Fruit fly (Drosophila melanogaster): ENCODE measurements around the gene CG34124.
A peak's percentile ranks its signal among the peaks of the same experiment; 100 is the strongest.

CG34124 gene

DNA sequence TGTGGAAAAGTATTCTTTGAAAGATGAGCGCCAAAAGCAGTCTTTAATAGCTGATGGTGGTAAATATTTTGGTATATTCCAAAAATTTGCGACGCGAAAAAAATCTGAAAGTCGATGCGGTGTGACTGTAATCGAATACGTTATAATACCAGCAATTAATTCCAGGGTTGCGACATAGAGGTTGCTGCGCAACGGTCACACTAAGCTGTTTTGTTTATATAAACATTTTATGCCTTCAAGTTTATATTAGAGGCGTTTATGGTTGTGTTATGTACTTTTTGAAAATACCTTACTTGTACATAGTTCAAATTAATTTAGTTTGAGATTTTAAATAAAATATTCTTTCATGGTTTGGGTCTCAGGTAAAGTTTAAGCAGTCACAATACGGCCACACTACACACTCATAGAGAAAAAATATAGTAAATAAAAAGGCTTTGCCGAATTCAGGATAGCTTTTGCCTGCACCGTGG is 13.2 kb downstream of the CG34124 start, which contains the start of gene CG14043 (continued):
- TF ChIP-seq cas (GFP tag; IDR thresholded peaks at IDR 0.05) (no peak), Ravus (GFP tag; IDR thresholded peaks at IDR 0.05) (no peak), CG14014 (GFP tag; IDR thresholded peaks at IDR 0.05) (no peak), CG8281 (tag; optimal IDR thresholded peaks at IDR 0.05) (no peak), pb (GFP tag; optimal IDR thresholded peaks at IDR 0.05) (no peak), chn (GFP tag; optimal IDR thresholded peaks at IDR 0.05) (peak; percentile 37), slbo (GFP tag; IDR thresholded peaks at IDR 0.05) (peak; percentile 59), sd (tag; optimal IDR thresholded peaks at IDR 0.05) (peak; percentile 71), CG6683 (GFP tag; optimal IDR thresholded peaks at IDR 0.05) (no peak), CG9437 (GFP tag; optimal IDR thresholded peaks at IDR 0.05) (no peak), CG10431 (GFP tag; optimal IDR thresholded peaks at IDR 0.05) (no peak), vnd (GFP tag; IDR thresholded peaks at IDR 0.05; ENCODE audit: partially characterized antibody) (no peak), CG4360 (GFP tag; IDR thresholded peaks at IDR 0.05) (no peak), repo (GFP tag; optimal IDR thresholded peaks at IDR 0.05) (no peak), ara (GFP tag; IDR thresholded peaks at IDR 0.05) (no peak), Hey (tag; optimal IDR thresholded peaks at IDR 0.05) (no peak), CG12942 (GFP tag; optimal IDR thresholded peaks at IDR 0.05) (no peak), CG10366 (GFP tag; IDR thresholded peaks at IDR 0.05) (no peak), insv (GFP tag; optimal IDR thresholded peaks at IDR 0.05) (peak in 1 of 2 experiments; percentile 19), chif (GFP tag; optimal IDR thresholded peaks at IDR 0.05) (peak in 1 of 2 experiments; percentile 33), CG17186 (GFP tag; optimal IDR thresholded peaks at IDR 0.05) (peak; percentile 62), maf-S (GFP tag; optimal IDR thresholded peaks at IDR 0.05) (no peak), CG10267 (tag; optimal IDR thresholded peaks at IDR 0.05) (peak; percentile 68), CG6272 (GFP tag; IDR thresholded peaks at IDR 0.05) (no peak), btn (GFP tag; optimal IDR thresholded peaks at IDR 0.05) (no peak), hth (optimal IDR thresholded peaks at IDR 0.05) (no peak), YL-1 (GFP tag; optimal IDR thresholded peaks at IDR 0.05) (peak; percentile 80), CG1602 (GFP tag; optimal IDR thresholded peaks at IDR 0.05) (peak; percentile 21), dmrt11E (tag; optimal IDR thresholded peaks at IDR 0.05) (no peak), CG3838 (GFP tag; optimal IDR thresholded peaks at IDR 0.05) (no peak), wor (GFP tag; IDR thresholded peaks at IDR 0.05) (no peak), cato (GFP tag; optimal IDR thresholded peaks at IDR 0.05; ENCODE audit: borderline replicate concordance) (no peak), stwl (tag; optimal IDR thresholded peaks at IDR 0.05) (peak; percentile 84), CG14965 (GFP tag; optimal IDR thresholded peaks at IDR 0.05; ENCODE audit: borderline replicate concordance) (no peak), CG12769 (tag; optimal IDR thresholded peaks at IDR 0.05) (no peak), Usf (GFP tag; optimal IDR thresholded peaks at IDR 0.05) (no peak), Dref (GFP tag; IDR thresholded peaks at IDR 0.05) (peak; percentile 36; the same call in 1 of the 2 replicates), B-H1 (GFP tag; IDR thresholded peaks at IDR 0.05) (no peak), Camta (GFP tag; optimal IDR thresholded peaks at IDR 0.05) (no peak), CG7963 (GFP tag; IDR thresholded peaks at IDR 0.05; ENCODE audit: partially characterized antibody) (no peak), CG11723 (GFP tag; optimal IDR thresholded peaks at IDR 0.05) (no peak), CG14710 (tag; optimal IDR thresholded peaks at IDR 0.05) (peak; percentile 86), ro (GFP tag; IDR thresholded peaks at IDR 0.05) (no peak), Neu2 (GFP tag; optimal IDR thresholded peaks at IDR 0.05; ENCODE audit: borderline replicate concordance) (peak; percentile 4), hbn (GFP tag; IDR thresholded peaks at IDR 0.05; ENCODE audit: partially characterized antibody) (peak; percentile 38; the same call in 1 of the 2 replicates), CG17361 (GFP tag; IDR thresholded peaks at IDR 0.05) (peak; percentile 8; the same call in 1 of the 3 replicates), CG9876 (GFP tag; optimal IDR thresholded peaks at IDR 0.05) (no peak), onecut (GFP tag; IDR thresholded peaks at IDR 0.05) (no peak), eyg (GFP tag; optimal IDR thresholded peaks at IDR 0.05) (no peak), CG30403 (GFP tag; optimal IDR thresholded peaks at IDR 0.05) (peak; percentile 48), Drgx (GFP tag; IDR thresholded peaks at IDR 0.05) (no peak), TFAM (GFP tag; optimal IDR thresholded peaks at IDR 0.05) (no peak)

All from whole organism, embryonic.